Fruit fly (Drosophila melanogaster): ENCODE measurements around the gene CG11694.

The CG11694 gene

dm6 chr3R:8279970-8280369 lies 32.0 kb downstream of the CG11694 start (continued):
- TF ChIP-seq CG10366 (GFP tag; IDR thresholded peaks at IDR 0.05): no peak

dm6 chr3R:8277494-8278293 lies 34.2 kb downstream of the CG11694 start, which contains the start of gene ato:
Gene ato (plus strand): TSS chr3R:8278052.
- peak; percentile 94 for TF ChIP-seq Nf-YC (tag; optimal IDR thresholded peaks at IDR 0.05)
- no peak for TF ChIP-seq Eip74EF (GFP tag; optimal IDR thresholded peaks at IDR 0.05)
- TF ChIP-seq CG10979 (tag; optimal IDR thresholded peaks at IDR 0.05): no peak
- TF ChIP-seq tll (GFP tag; optimal IDR thresholded peaks at IDR 0.05): peak in 1 of 2 experiments; percentile 56
- peak; percentile 15 for TF ChIP-seq Ets65A (GFP tag)
- TF ChIP-seq pb (GFP tag; optimal IDR thresholded peaks at IDR 0.05): no peak
- no peak for TF ChIP-seq CG5953 (GFP tag; IDR thresholded peaks at IDR 0.05)
- peak; percentile 53 for TF ChIP-seq sens (GFP tag)
- no peak for TF ChIP-seq trem (tag; optimal IDR thresholded peaks at IDR 0.05)
- no peak for TF ChIP-seq CG5180 (GFP tag; optimal IDR thresholded peaks at IDR 0.05)
- TF ChIP-seq kni (GFP tag; optimal IDR thresholded peaks at IDR 0.05): no peak
- no peak for TF ChIP-seq dimm (GFP tag; IDR thresholded peaks at IDR 0.05)
- TF ChIP-seq crol (GFP tag; IDR thresholded peaks at IDR 0.05): peak; percentile 80
- peak; percentile 95 for TF ChIP-seq HLHmδ (GFP tag; optimal IDR thresholded peaks at IDR 0.05)
- peak; percentile 94 for TF ChIP-seq Nf-YB (GFP tag; optimal IDR thresholded peaks at IDR 0.05)
- no peak for TF ChIP-seq odd (GFP tag; optimal IDR thresholded peaks at IDR 0.05)
- TF ChIP-seq lmd (GFP tag; IDR thresholded peaks at IDR 0.05): no peak
- TF ChIP-seq Deaf1 (tag; optimal IDR thresholded peaks at IDR 0.05): peak; percentile 90
- TF ChIP-seq CG15479 (GFP tag; optimal IDR thresholded peaks at IDR 0.05): peak; percentile 94
- TF ChIP-seq Jarid2 (GFP tag; optimal IDR thresholded peaks at IDR 0.05): peak; percentile 57
- no peak for TF ChIP-seq Kr (GFP tag; optimal IDR thresholded peaks at IDR 0.05)
- peak; percentile 41 for TF ChIP-seq Neu2 (GFP tag; optimal IDR thresholded peaks at IDR 0.05; ENCODE audit: borderline replicate concordance)
- TF ChIP-seq CoRest (tag; optimal IDR thresholded peaks at IDR 0.05): no peak

- TF ChIP-seq twi (tag; optimal IDR thresholded peaks at IDR 0.05) (peak; percentile 77), Lhr (GFP tag; optimal IDR thresholded peaks at IDR 0.05) (no peak), CG12219 (GFP tag; optimal IDR thresholded peaks at IDR 0.05) (no peak), CG6813 (GFP tag; optimal IDR thresholded peaks at IDR 0.05) (no peak), tgo (GFP tag; IDR thresholded peaks at IDR 0.05) (no peak), cwo (GFP tag; optimal IDR thresholded peaks at IDR 0.05) (no peak), stwl (tag; optimal IDR thresholded peaks at IDR 0.05) (no peak), shn (GFP tag; optimal IDR thresholded peaks at IDR 0.05) (no peak), Six4 (GFP tag; optimal IDR thresholded peaks at IDR 0.05) (no peak), PHDP (tag; optimal IDR thresholded peaks at IDR 0.05) (no peak), ab (GFP tag; optimal IDR thresholded peaks at IDR 0.05) (no peak), sima (GFP tag; optimal IDR thresholded peaks at IDR 0.05) (no peak), CG10274 (GFP tag; optimal IDR thresholded peaks at IDR 0.05) (no peak), dmrt99B (tag; optimal IDR thresholded peaks at IDR 0.05) (no peak), CG17385 (GFP tag; optimal IDR thresholded peaks at IDR 0.05) (no peak), CG7839 (tag; optimal IDR thresholded peaks at IDR 0.05) (no peak), CG34376 (GFP tag; optimal IDR thresholded peaks at IDR 0.05) (no peak), slp2 (GFP tag; optimal IDR thresholded peaks at IDR 0.05) (no peak), tll (GFP tag; optimal IDR thresholded peaks at IDR 0.05) (peak in 1 of 2 experiments; percentile 10), Med (GFP tag) (no peak), NC2β (GFP tag; optimal IDR thresholded peaks at IDR 0.05) (no peak), kah (GFP tag; optimal IDR thresholded peaks at IDR 0.05) (no peak), CG4282 (GFP tag; optimal IDR thresholded peaks at IDR 0.05) (no peak), insv (GFP tag; optimal IDR thresholded peaks at IDR 0.05) (no peak), trem (tag; optimal IDR thresholded peaks at IDR 0.05) (no peak)
These were observed 36.9 kb downstream of the CG11694 start for dm6 chr3R:8275031-8275430.

All from whole organism, embryonic.